Worm (Caenorhabditis elegans): ENCODE measurements around the gene C50E3.6.

- no peak for TF ChIP-seq F49E8.2 (tag; optimal IDR thresholded peaks at IDR 0.05; ENCODE audit: insufficient read depth)
- TF ChIP-seq ama-1 (optimal IDR thresholded peaks at IDR 0.05) = no peak
- no peak for TF ChIP-seq ama-1 (GFP tag; optimal IDR thresholded peaks at IDR 0.05)
- TF ChIP-seq ztf-26 (tag; optimal IDR thresholded peaks at IDR 0.05) = no peak
- TF ChIP-seq F33H1.4 (GFP tag; IDR thresholded peaks at IDR 0.05) = no peak
- no peak for TF ChIP-seq snpc-4 (GFP tag; optimal IDR thresholded peaks at IDR 0.05)
- TF ChIP-seq snpc-4 (tag; optimal IDR thresholded peaks at IDR 0.05) = no peak
- no peak for TF ChIP-seq unc-62 (GFP tag; optimal IDR thresholded peaks at IDR 0.05)
- TF ChIP-seq fkh-3 (tag; optimal IDR thresholded peaks at IDR 0.05) = no peak
- TF ChIP-seq ekl-4 (GFP tag; IDR thresholded peaks at IDR 0.05) = no peak
- no peak for TF ChIP-seq pbrm-1 (GFP tag; IDR thresholded peaks at IDR 0.05)
- TF ChIP-seq tbx-9 (tag; optimal IDR thresholded peaks at IDR 0.05; ENCODE audit: borderline replicate concordance) = no peak
- TF ChIP-seq nfya-2 (GFP tag; IDR thresholded peaks at IDR 0.05) = no peak
- TF ChIP-seq nfya-1 (tag; optimal IDR thresholded peaks at IDR 0.05; ENCODE audit: borderline replicate concordance, insufficient read depth) = no peak
These were observed 27.4 kb downstream of the C50E3.6 start, which contains the start of gene F19F10.1 for ce11 chrV:7562947-7563346.

Data from whole organism, young adult.